Fruit fly (Drosophila melanogaster) whole organism, wandering third instar larva: ENCODE measurements around the gene sip3.

Experiments
- Sp1 ChIP-seq: fragments of 200-800 bp; sonication (Bioruptor generic); optimal IDR thresholded peaks from 3 replicates; lab custom pipeline; 2019; ENCODE audit warnings: missing biosample characterization, mild to moderate bottlenecking, missing genetic modification characterization, moderate library complexity
- dsf ChIP-seq: sonication (Bioruptor generic); optimal IDR thresholded peaks from 2 replicates; lab custom pipeline; 2016; ENCODE audit warnings: missing biosample characterization, missing genetic modification characterization, borderline replicate concordance
- foxo ChIP-seq, 2 experiments: fragments of 200-800 bp; sonication (Bioruptor generic); optimal IDR thresholded peaks; 2 replicates in 1 of 2; 3 replicates in 1 of 2; lab custom pipeline; 2016 to 2017; ENCODE audit warnings: missing biosample characterization in 2 of 2, missing genetic modification characterization in 2 of 2
- h ChIP-seq: fragments of 200-800 bp; sonication (Bioruptor generic); optimal IDR thresholded peaks from 3 replicates; lab custom pipeline; 2016; ENCODE audit warnings: missing biosample characterization, mild to moderate bottlenecking, missing genetic modification characterization

dm6 chr3R:31762672-31763071 is 9.3 kb upstream of the sip3 start:
- TF ChIP-seq foxo (GFP tag; optimal IDR thresholded peaks at IDR 0.05; lab: Kevin White, UChicago) (no peak), dsf (GFP tag; lab: Kevin White, UChicago) (no peak), Sp1 (no peak), h (GFP tag; lab: Kevin White, UChicago) (no peak)
